Fruit fly (Drosophila melanogaster) whole organism, embryonic: Measurements from ENCODE around the gene rt.

Experiments
- BEAF-32 ChIP-seq: fragments of 200-800 bp; sonication (Bioruptor generic); optimal IDR thresholded peaks from 3 replicates; lab custom pipeline; 2017; ENCODE audit warnings: missing biosample characterization, missing genetic modification characterization, mild to moderate bottlenecking, moderate library complexity, missing genetic modification reagents
- CG11085 ChIP-seq: fragments of 200-800 bp; sonication (Bioruptor generic); IDR thresholded peaks from 2 replicates; pipeline ENCODE4 v1.3.6; 2022; ENCODE audit warnings: missing biosample characterization, missing genetic modification characterization
- CG12299 ChIP-seq: fragments of 200-800 bp; sonication (Bioruptor generic); optimal IDR thresholded peaks from 2 replicates; lab custom pipeline; 2018; ENCODE audit warnings: missing biosample characterization, mild to moderate bottlenecking, missing genetic modification characterization
- CG12659 ChIP-seq: fragments of 200-800 bp; sonication (Bioruptor generic); optimal IDR thresholded peaks from 3 replicates; lab custom pipeline; 2017; ENCODE audit warnings: mild to moderate bottlenecking, missing biosample characterization, missing genetic modification reagents, missing genetic modification characterization
- CG15073 ChIP-seq: fragments of 200-800 bp; sonication (Bioruptor generic); optimal IDR thresholded peaks from 2 replicates; lab custom pipeline; 2016; ENCODE audit warnings: missing biosample characterization, missing genetic modification characterization
- CG15696 ChIP-seq: fragments of 200-800 bp; sonication (Bioruptor generic); optimal IDR thresholded peaks from 2 replicates; lab custom pipeline; 2019; ENCODE audit warnings: missing biosample characterization, mild to moderate bottlenecking, missing genetic modification characterization, moderate library complexity
- CG16813 ChIP-seq: fragments of 200-800 bp; sonication (Bioruptor generic); IDR thresholded peaks from 3 replicates; pipeline ENCODE4 v1.3.6; 2022; ENCODE audit warnings: missing biosample characterization, missing genetic modification characterization; ENCODE audit not compliant: partially characterized antibody
- CG17612 ChIP-seq: fragments of 200-800 bp; sonication (Bioruptor generic); IDR thresholded peaks from 2 replicates; pipeline ENCODE4 v1.3.6; 2022; ENCODE audit warnings: missing biosample characterization, missing genetic modification characterization
- CG1792 ChIP-seq: fragments of 200-800 bp; sonication (Bioruptor generic); optimal IDR thresholded peaks from 2 replicates; lab custom pipeline; 2016; ENCODE audit warnings: missing biosample characterization, missing genetic modification characterization
- CG1832 ChIP-seq: fragments of 200-800 bp; sonication (Bioruptor generic); optimal IDR thresholded peaks from 2 replicates; lab custom pipeline; 2017; ENCODE audit warnings: missing biosample characterization, mild to moderate bottlenecking, missing genetic modification characterization, inconsistent platforms
- CG2129 ChIP-seq: fragments of 200-800 bp; sonication (Bioruptor generic); IDR thresholded peaks from 2 replicates; pipeline ENCODE4 v1.3.6; 2022; ENCODE audit warnings: missing biosample characterization, missing genetic modification characterization; ENCODE audit not compliant: partially characterized antibody
- CG2199 ChIP-seq: fragments of 200-800 bp; sonication (Bioruptor generic); IDR thresholded peaks from 3 replicates; pipeline ENCODE4 v1.3.6; 2022; ENCODE audit warnings: missing biosample characterization, missing genetic modification characterization
- CG2202 ChIP-seq: fragments of 200-800 bp; sonication (Bioruptor generic); optimal IDR thresholded peaks from 2 replicates; lab custom pipeline; 2018; ENCODE audit warnings: missing biosample characterization, mild to moderate bottlenecking, missing genetic modification characterization
- CG34376 ChIP-seq: fragments of 200-800 bp; sonication (Bioruptor generic); optimal IDR thresholded peaks from 2 replicates; lab custom pipeline; 2018; ENCODE audit warnings: missing biosample characterization, mild to moderate bottlenecking, missing genetic modification characterization
- CG3847 ChIP-seq: fragments of 200-800 bp; sonication (Bioruptor generic); IDR thresholded peaks from 2 replicates; pipeline ENCODE4 v1.3.6; 2022; ENCODE audit warnings: missing biosample characterization, missing genetic modification characterization
- CG3995 ChIP-seq: fragments of 200-800 bp; sonication (Bioruptor generic); optimal IDR thresholded peaks from 3 replicates; lab custom pipeline; 2016; ENCODE audit warnings: missing biosample characterization, missing genetic modification characterization
- CG42726 ChIP-seq: fragments of 200-800 bp; sonication (Bioruptor generic); IDR thresholded peaks from 2 replicates; pipeline ENCODE4 v1.3.6; 2022; ENCODE audit warnings: missing biosample characterization, missing genetic modification characterization; ENCODE audit not compliant: partially characterized antibody
- CG4617 ChIP-seq: fragments of 200-800 bp; sonication (Bioruptor generic); optimal IDR thresholded peaks from 3 replicates; lab custom pipeline; 2016; ENCODE audit warnings: missing biosample characterization, missing genetic modification characterization, borderline replicate concordance
- CG7556 ChIP-seq: fragments of 200-800 bp; sonication (Bioruptor generic); optimal IDR thresholded peaks from 2 replicates; lab custom pipeline; 2017; ENCODE audit warnings: missing biosample characterization, mild to moderate bottlenecking, missing genetic modification characterization
- CG8478 ChIP-seq: fragments of >200 bp; optimal IDR thresholded peaks from 2 replicates; lab custom pipeline; 2018
- CG9215 ChIP-seq: fragments of 200-800 bp; sonication (Bioruptor generic); IDR thresholded peaks from 2 replicates; pipeline ENCODE4 v1.3.6; 2022; ENCODE audit warnings: missing biosample characterization, missing genetic modification characterization
- CG9437 ChIP-seq: fragments of 200-800 bp; sonication (Bioruptor generic); optimal IDR thresholded peaks from 2 replicates; lab custom pipeline; 2018; ENCODE audit warnings: missing biosample characterization, mild to moderate bottlenecking, missing genetic modification characterization
- Chrac-16 ChIP-seq: fragments of 200-800 bp; sonication (Bioruptor generic); optimal IDR thresholded peaks from 3 replicates; lab custom pipeline; 2016; ENCODE audit warnings: missing biosample characterization, missing genetic modification characterization
- D19A ChIP-seq: fragments of 200-800 bp; optimal IDR thresholded peaks from 3 replicates; lab custom pipeline; 2019; ENCODE audit warnings: missing biosample characterization, mild to moderate bottlenecking, missing genetic modification characterization, moderate library complexity
- Fer1 ChIP-seq: fragments of 200-800 bp; sonication (Bioruptor generic); optimal IDR thresholded peaks from 2 replicates; lab custom pipeline; 2017; ENCODE audit warnings: missing biosample characterization, mild to moderate bottlenecking, missing genetic modification characterization
- Fer2 ChIP-seq: fragments of 200-800 bp; sonication (Bioruptor generic); optimal IDR thresholded peaks from 2 replicates; lab custom pipeline; 2018; ENCODE audit warnings: missing biosample characterization, mild to moderate bottlenecking, missing genetic modification characterization, moderate library complexity
- Gug ChIP-seq: fragments of 200-800 bp; sonication (Bioruptor generic); IDR thresholded peaks from 4 replicates; pipeline ENCODE4 v1.3.6; 2022; ENCODE audit warnings: missing biosample characterization, missing genetic modification characterization
- Hey ChIP-seq: fragments of 200-800 bp; sonication (Bioruptor generic); optimal IDR thresholded peaks from 3 replicates; lab custom pipeline; 2018; ENCODE audit warnings: missing biosample characterization, mild to moderate bottlenecking, missing genetic modification characterization
- HmgZ ChIP-seq: fragments of 200-800 bp; sonication (Bioruptor generic); optimal IDR thresholded peaks from 2 replicates; lab custom pipeline; 2018; ENCODE audit warnings: missing biosample characterization, mild to moderate bottlenecking, missing genetic modification characterization
- MBD-R2 ChIP-seq: fragments of 200-800 bp; sonication (Bioruptor generic); IDR thresholded peaks from 2 replicates; pipeline ENCODE4 v1.3.6; 2022; ENCODE audit warnings: missing biosample characterization, missing genetic modification characterization
- MESR4 ChIP-seq: fragments of 200-800 bp; sonication (Bioruptor generic); optimal IDR thresholded peaks from 2 replicates; lab custom pipeline; 2018; ENCODE audit warnings: missing biosample characterization, mild to moderate bottlenecking, missing genetic modification characterization, moderate library complexity
- NfI ChIP-seq: fragments of 200-800 bp; sonication (Bioruptor generic); optimal IDR thresholded peaks from 3 replicates; lab custom pipeline; 2018; ENCODE audit warnings: missing biosample characterization, mild to moderate bottlenecking, missing genetic modification characterization, moderate library complexity
- Pdp1 ChIP-seq, 2 experiments: fragments of 200-800 bp; sonication (Bioruptor generic); optimal IDR thresholded peaks; 3 replicates each; lab custom pipeline; 2016; ENCODE audit warnings: missing biosample characterization in 2 of 2, missing genetic modification characterization in 2 of 2, mild to moderate bottlenecking in 1 of 2, moderate library complexity in 1 of 2
- Side ChIP-seq: fragments of 200-800 bp; sonication (Bioruptor generic); optimal IDR thresholded peaks from 2 replicates; lab custom pipeline; 2016; ENCODE audit warnings: missing biosample characterization, missing genetic modification characterization
- YL-1 ChIP-seq: fragments of 200-800 bp; sonication (Bioruptor generic); optimal IDR thresholded peaks from 3 replicates; lab custom pipeline; 2017; ENCODE audit warnings: missing biosample characterization, mild to moderate bottlenecking, missing genetic modification characterization
- amos ChIP-seq: fragments of 200-800 bp; sonication (Bioruptor generic); IDR thresholded peaks from 2 replicates; pipeline ENCODE4 v1.3.6; 2022; ENCODE audit warnings: missing biosample characterization, missing genetic modification characterization; ENCODE audit not compliant: partially characterized antibody
- bsh ChIP-seq, 2 experiments: fragments of 200-800 bp; sonication (Bioruptor generic); optimal IDR thresholded peaks; 2 replicates each; lab custom pipeline; 2017 to 2018; ENCODE audit warnings: mild to moderate bottlenecking in 2 of 2, missing biosample characterization in 2 of 2, missing genetic modification characterization in 2 of 2, moderate library complexity in 1 of 2
- fd3F ChIP-seq: fragments of 200-800 bp; sonication (Bioruptor generic); optimal IDR thresholded peaks from 2 replicates; lab custom pipeline; 2018; ENCODE audit warnings: missing biosample characterization, mild to moderate bottlenecking, missing genetic modification characterization, moderate library complexity
- hb ChIP-seq: fragments of 200-800 bp; sonication (Bioruptor generic); IDR thresholded peaks from 3 replicates; pipeline ENCODE4 v1.3.6; 2022; ENCODE audit warnings: missing biosample characterization, missing genetic modification characterization; ENCODE audit not compliant: partially characterized antibody
- mld ChIP-seq: fragments of 200-800 bp; sonication (Bioruptor generic); IDR thresholded peaks from 3 replicates; pipeline ENCODE4 v1.3.6; 2022; ENCODE audit warnings: missing biosample characterization, missing genetic modification characterization; ENCODE audit not compliant: partially characterized antibody
- pzg ChIP-seq: fragments of 200-800 bp; sonication (Bioruptor generic); optimal IDR thresholded peaks from 3 replicates; lab custom pipeline; 2018; ENCODE audit warnings: missing biosample characterization, mild to moderate bottlenecking, missing genetic modification characterization, moderate library complexity
- row ChIP-seq: fragments of 200-800 bp; sonication (Bioruptor generic); IDR thresholded peaks from 3 replicates; pipeline ENCODE4 v1.3.6; 2022; ENCODE audit warnings: missing biosample characterization, missing genetic modification characterization
- stwl ChIP-seq: fragments of 200-800 bp; sonication (Bioruptor generic); optimal IDR thresholded peaks from 3 replicates; lab custom pipeline; 2018; ENCODE audit warnings: missing biosample characterization, mild to moderate bottlenecking, missing genetic modification characterization, moderate library complexity
- sug ChIP-seq: fragments of 200-800 bp; optimal IDR thresholded peaks from 2 replicates; lab custom pipeline; 2019; ENCODE audit warnings: missing biosample characterization, mild to moderate bottlenecking, missing genetic modification characterization, moderate library complexity
- unpg ChIP-seq: fragments of 200-800 bp; sonication (Bioruptor generic); optimal IDR thresholded peaks from 3 replicates; lab custom pipeline; 2018; ENCODE audit warnings: missing biosample characterization, mild to moderate bottlenecking, missing genetic modification characterization, moderate library complexity
- vnd ChIP-seq: fragments of 200-800 bp; sonication (Bioruptor generic); IDR thresholded peaks from 3 replicates; pipeline ENCODE4 v1.3.6; 2022; ENCODE audit warnings: missing biosample characterization, missing genetic modification characterization; ENCODE audit not compliant: partially characterized antibody
- wdn ChIP-seq: fragments of 200-800 bp; sonication (Bioruptor generic); IDR thresholded peaks from 2 replicates; pipeline ENCODE4 v1.3.6; 2022; ENCODE audit warnings: missing biosample characterization, missing genetic modification characterization
- zfh2 ChIP-seq: fragments of 200-800 bp; sonication (Bioruptor generic); optimal IDR thresholded peaks from 2 replicates; lab custom pipeline; 2016; ENCODE audit warnings: missing biosample characterization, missing genetic modification characterization

The rt gene

dm6 chr3L:11627819-11628483 lies 40.4 kb upstream of the rt start, which contains the start of gene Apt1 (continued):
- TF ChIP-seq Chrac-16 (no peak), MESR4 (GFP tag; lab: Kevin White, UChicago) (peak; percentile 76), hb (GFP tag; lab: Robert Waterston, UW) (peak; percentile 93), D19A (tag; lab: Kevin White, UChicago) (no peak), bsh (GFP tag; optimal IDR thresholded peaks at IDR 0.05; lab: Kevin White, UChicago) (no peak), mld (GFP tag; lab: Robert Waterston, UW) (peak; percentile 90), unpg (GFP tag; lab: Kevin White, UChicago) (no peak), zfh2 (no peak), wdn (GFP tag; lab: Robert Waterston, UW) (no peak), fd3F (GFP tag; lab: Kevin White, UChicago) (no peak), CG11085 (GFP tag; lab: Robert Waterston, UW) (no peak), CG8478 (lab: Kevin White, UChicago) (no peak), CG34376 (GFP tag; lab: Kevin White, UChicago) (peak; percentile 43), CG42726 (GFP tag; lab: Robert Waterston, UW) (peak; percentile 97; the same call in 1 of the 2 replicates), CG12659 (peak; percentile 39), CG17612 (GFP tag; lab: Robert Waterston, UW) (no peak), MBD-R2 (peak; percentile 85), CG1832 (GFP tag; lab: Kevin White, UChicago) (no peak), row (peak; percentile 60), BEAF-32 (peak; percentile 91), CG9437 (GFP tag; lab: Kevin White, UChicago) (no peak), CG12299 (tag; lab: Kevin White, UChicago) (no peak), NfI (GFP tag; lab: Kevin White, UChicago) (no peak), CG3847 (no peak), CG2129 (peak; percentile 83), Hey (tag; lab: Kevin White, UChicago) (no peak), CG7556 (GFP tag; lab: Kevin White, UChicago) (no peak), Side (GFP tag; lab: Kevin White, UChicago) (no peak), CG16813 (GFP tag; lab: Robert Waterston, UW) (peak; percentile 92), CG4617 (GFP tag; lab: Kevin White, UChicago) (peak; percentile 41), CG9215 (GFP tag; lab: Robert Waterston, UW) (no peak), YL-1 (peak; percentile 27), CG3995 (GFP tag; lab: Kevin White, UChicago) (peak; percentile 4), CG1792 (GFP tag; lab: Kevin White, UChicago) (no peak), sug (tag; lab: Kevin White, UChicago) (peak; percentile 18), Pdp1 (GFP tag; optimal IDR thresholded peaks at IDR 0.05; lab: Kevin White, UChicago) (peak in 1 of 2 experiments; percentile 65), stwl (tag; lab: Kevin White, UChicago) (peak; percentile 88), HmgZ (peak; percentile 36), CG2202 (tag; lab: Kevin White, UChicago) (no peak), CG2199 (GFP tag; lab: Robert Waterston, UW) (no peak), vnd (GFP tag; lab: Robert Waterston, UW) (peak; percentile 95), Gug (GFP tag; lab: Robert Waterston, UW) (peak; percentile 35; the same call in 1 of the 4 replicates), CG15696 (no peak), CG15073 (GFP tag; lab: Kevin White, UChicago) (no peak), Fer1 (peak; percentile 1), pzg (GFP tag; lab: Kevin White, UChicago) (peak; percentile 81), Fer2 (no peak), amos (GFP tag; lab: Robert Waterston, UW) (peak; percentile 98)
